Worm (Caenorhabditis elegans) whole organism, early embryonic: Measurements from ENCODE around the gene mboa-7.

Experiments used
- B0310.2 ChIP-seq: sonication (generic microtip); optimal IDR thresholded peaks from 2 replicates; lab custom pipeline; 2016; ENCODE audit warnings: mild to moderate bottlenecking, missing genetic modification characterization, missing compliant biosample characterization
- F13C5.2 ChIP-seq: sonication (generic microtip); optimal IDR thresholded peaks from 2 replicates; lab custom pipeline; 2017; ENCODE audit warnings: mild to moderate bottlenecking, missing genetic modification characterization, inconsistent platforms, missing compliant biosample characterization
- aly-1 ChIP-seq: sonication (generic microtip); optimal IDR thresholded peaks from 2 replicates; lab custom pipeline; 2016; ENCODE audit warnings: missing genetic modification characterization, missing compliant biosample characterization
- ama-1 ChIP-seq: fragments of 150-350 bp; optimal IDR thresholded peaks from 2 replicates; lab custom pipeline; 2014
- ceh-13 ChIP-seq: fragments of 200-800 bp; sonication (Bioruptor generic); optimal IDR thresholded peaks from 2 replicates; lab custom pipeline; 2018; ENCODE audit warnings: mild to moderate bottlenecking, missing genetic modification characterization, missing compliant biosample characterization
- ceh-36 ChIP-seq: sonication (generic microtip); optimal IDR thresholded peaks from 2 replicates; lab custom pipeline; 2016; ENCODE audit warnings: missing genetic modification characterization, inconsistent platforms, missing compliant biosample characterization
- ets-7 ChIP-seq: sonication (generic microtip); optimal IDR thresholded peaks from 2 replicates; lab custom pipeline; 2016; ENCODE audit warnings: missing genotype, missing genetic modification characterization, missing compliant biosample characterization
- flt-1 ChIP-seq: fragments of 200-800 bp; sonication (Bioruptor generic); IDR thresholded peaks from 2 replicates; pipeline ENCODE4 v1.3.6; 2022; ENCODE audit warnings: missing genetic modification characterization, missing compliant biosample characterization
- hmbx-1 ChIP-seq: sonication (generic microtip); optimal IDR thresholded peaks from 2 replicates; lab custom pipeline; 2016; ENCODE audit warnings: mild to moderate bottlenecking, missing genetic modification characterization, missing compliant biosample characterization
- hmg-4 ChIP-seq: fragments of 200-800 bp; sonication (Bioruptor generic); optimal IDR thresholded peaks from 2 replicates; lab custom pipeline; 2018; ENCODE audit warnings: mild to moderate bottlenecking, missing genetic modification characterization, missing compliant biosample characterization
- hnd-1 ChIP-seq: sonication (generic microtip); optimal IDR thresholded peaks from 2 replicates; lab custom pipeline; 2016; ENCODE audit warnings: missing genetic modification characterization, missing compliant biosample characterization
- pes-1 ChIP-seq: fragments of 200-800 bp; sonication (Bioruptor generic); IDR thresholded peaks from 2 replicates; pipeline ENCODE4 v1.3.6; 2022; ENCODE audit warnings: missing genetic modification reagents, missing genetic modification characterization, missing compliant biosample characterization
- scrt-1 ChIP-seq: fragments of 200-800 bp; sonication (Bioruptor generic); IDR thresholded peaks from 2 replicates; pipeline ENCODE4 v1.3.6; 2022; ENCODE audit warnings: missing genetic modification characterization, missing compliant biosample characterization
- sea-1 ChIP-seq: fragments of 200-800 bp; sonication (Bioruptor generic); conservative IDR thresholded peaks from 2 replicates; pipeline ENCODE4 v1.3.6; 2022; ENCODE audit warnings: missing genetic modification characterization, missing compliant biosample characterization
- tbx-11 ChIP-seq: fragments of 200-800 bp; sonication (Bioruptor generic); IDR thresholded peaks from 2 replicates; pipeline ENCODE4 v1.3.6; 2022; ENCODE audit warnings: missing genetic modification characterization, missing compliant biosample characterization
- tbx-37 ChIP-seq: fragments of 200-800 bp; sonication (Bioruptor generic); conservative IDR thresholded peaks from 2 replicates; pipeline ENCODE4 v1.3.6; 2022; ENCODE audit warnings: missing genetic modification reagents, missing genetic modification characterization, missing compliant biosample characterization
- tra-4 ChIP-seq: sonication (generic microtip); optimal IDR thresholded peaks from 2 replicates; lab custom pipeline; 2017; ENCODE audit warnings: missing genetic modification characterization, missing compliant biosample characterization

mboa-7 gene

DNA sequence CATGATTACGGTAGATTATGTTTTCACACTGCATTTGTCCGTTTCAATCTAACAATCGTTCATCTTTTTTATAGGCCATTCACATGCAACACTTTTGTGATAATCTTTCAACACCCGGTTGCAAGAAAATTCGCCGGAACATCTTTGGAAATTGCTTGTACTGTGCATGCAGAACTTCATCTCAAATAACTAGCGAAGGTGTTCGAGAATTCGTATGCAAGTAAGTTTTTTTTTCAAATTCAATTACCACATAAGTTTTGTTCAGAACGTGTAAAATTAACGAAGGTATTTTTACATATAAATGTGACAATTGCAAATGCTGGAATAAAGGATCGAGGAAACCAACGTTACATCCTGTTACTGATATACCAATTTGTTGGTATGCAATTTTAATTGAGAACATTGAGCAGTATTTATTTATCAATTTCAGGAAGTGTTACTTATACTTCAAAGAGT is 39.0 kb downstream of the mboa-7 start, which contains the start of gene C33D3.3:
Gene C33D3.3, plus strand, starts transcription at position 51 of the 456 bp plus-strand sequence.
- no peak for TF ChIP-seq hmg-4

DNA sequence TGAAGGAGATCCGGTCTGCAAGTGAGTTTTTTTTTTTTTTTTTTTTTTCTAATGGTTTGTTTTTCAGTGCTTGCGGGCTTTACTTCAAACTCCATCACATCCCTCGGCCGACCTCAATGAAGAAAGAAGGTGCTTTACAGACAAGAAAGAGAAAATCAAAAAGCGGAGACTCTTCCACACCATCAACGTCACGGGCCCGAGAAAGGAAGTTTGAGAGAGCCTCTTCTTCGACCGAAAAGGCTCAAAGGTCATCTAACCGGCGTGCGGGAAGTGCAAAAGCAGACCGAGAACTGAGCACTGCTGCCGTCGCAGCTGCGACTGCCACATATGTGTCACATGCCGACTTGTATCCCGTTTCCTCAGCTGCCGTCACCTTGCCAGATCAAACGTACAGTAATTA is 42.1 kb downstream of the mboa-7 start:
- TF ChIP-seq scrt-1 (GFP tag; lab: Robert Waterston, UW) (no peak), tbx-11 (GFP tag; lab: Robert Waterston, UW) (no peak), tbx-37 (GFP tag; lab: Robert Waterston, UW) (no peak), aly-1 (tag; lab: Kevin White, UChicago) (no peak), ceh-13 (GFP tag; lab: Kevin White, UChicago) (no peak), pes-1 (GFP tag; lab: Robert Waterston, UW) (no peak), flt-1 (GFP tag; lab: Robert Waterston, UW) (no peak), hnd-1 (no peak), hmg-4 (no peak), B0310.2 (tag; lab: Kevin White, UChicago) (no peak), ceh-36 (tag; lab: Kevin White, UChicago) (no peak)

DNA sequence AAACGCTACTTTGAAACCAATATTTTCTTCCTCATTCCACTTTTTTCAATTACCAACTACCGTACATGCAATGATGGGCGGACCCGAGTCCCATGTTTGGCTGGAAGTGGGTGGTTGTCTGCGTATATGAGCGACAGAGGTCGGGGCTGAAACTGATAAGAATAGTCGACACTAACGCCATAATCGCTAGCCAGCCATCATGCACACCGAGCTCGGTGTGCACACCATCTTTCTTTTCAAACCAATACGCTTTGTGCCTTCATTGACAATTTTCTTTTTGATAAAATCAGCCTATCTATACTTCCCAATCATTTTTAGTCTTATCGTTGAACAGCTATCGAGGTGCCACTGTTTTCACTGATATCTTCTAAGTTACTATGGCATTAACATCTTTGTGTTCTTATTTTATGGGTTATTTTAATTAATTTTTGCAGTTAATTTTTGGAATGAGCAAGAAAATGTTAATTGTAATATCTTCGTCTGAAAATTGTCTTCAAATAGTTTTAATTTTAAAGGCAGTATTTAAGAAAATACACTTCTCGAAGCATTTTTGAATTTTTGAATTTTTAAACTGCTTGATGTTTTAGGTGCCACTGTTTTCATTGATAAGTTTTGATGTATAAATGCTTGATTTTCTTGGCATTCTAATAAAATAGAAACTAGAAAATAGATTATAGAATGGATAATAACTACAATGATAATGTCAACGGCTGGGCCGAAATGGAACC is 43.6 kb downstream of the mboa-7 start, which contains the start of gene elt-2:
Gene elt-2, plus strand, starts transcription at position 678 of the 728 bp plus-strand sequence.
- TF ChIP-seq ceh-13 (GFP tag; lab: Kevin White, UChicago): no peak
- no peak for TF ChIP-seq hmg-4
- no peak for TF ChIP-seq hnd-1
- TF ChIP-seq aly-1 (tag; lab: Kevin White, UChicago): no peak
- no peak for TF ChIP-seq scrt-1 (GFP tag; lab: Robert Waterston, UW)
- no peak for TF ChIP-seq ets-7 (tag; lab: Kevin White, UChicago)
- no peak for TF ChIP-seq tra-4 (tag; lab: Kevin White, UChicago)
- TF ChIP-seq pes-1 (GFP tag; lab: Robert Waterston, UW): no peak
- TF ChIP-seq sea-1 (GFP tag; lab: Robert Waterston, UW): no peak
- no peak for TF ChIP-seq F13C5.2 (tag; lab: Kevin White, UChicago)
- no peak for TF ChIP-seq hmbx-1 (tag; lab: Kevin White, UChicago)
- TF ChIP-seq tbx-11 (GFP tag; lab: Robert Waterston, UW): no peak
- no peak for TF ChIP-seq B0310.2 (tag; lab: Kevin White, UChicago)
- no peak for TF ChIP-seq ceh-36 (tag; lab: Kevin White, UChicago)
- TF ChIP-seq flt-1 (GFP tag; lab: Robert Waterston, UW): no peak
- TF ChIP-seq ama-1 (lab: Kevin White, UChicago): no peak
- no peak for TF ChIP-seq tbx-37 (GFP tag; lab: Robert Waterston, UW)

DNA sequence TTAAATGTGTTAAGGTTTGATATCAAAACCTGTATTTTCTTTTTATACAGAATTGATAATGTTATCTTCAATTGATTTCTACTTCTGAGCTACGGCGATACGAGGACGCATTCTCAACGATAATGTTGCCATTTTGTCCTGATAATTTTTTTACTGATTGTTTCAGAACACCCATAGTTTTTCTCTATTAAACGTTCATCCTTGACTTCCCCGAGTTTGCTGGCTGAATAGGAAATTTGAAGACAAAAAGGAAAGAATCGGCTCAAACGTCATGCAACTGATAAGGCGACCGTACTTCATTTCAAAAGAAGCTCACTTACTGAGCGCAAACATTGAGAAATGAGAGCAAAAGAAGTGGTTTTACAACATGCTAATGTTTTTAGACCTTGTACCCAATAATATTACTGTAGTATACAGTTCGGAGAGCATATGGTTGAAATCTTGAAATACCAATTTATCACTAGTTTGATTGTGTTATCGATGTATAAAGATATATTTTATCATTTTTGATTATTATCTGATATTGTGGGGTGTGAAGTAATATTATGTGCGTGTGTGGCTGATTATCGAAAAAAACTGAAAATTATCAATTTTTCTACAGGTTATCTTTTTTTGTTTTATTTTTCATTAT is 45.1 kb downstream of the mboa-7 start:
- TF ChIP-seq B0310.2 (tag; lab: Kevin White, UChicago): no peak
- TF ChIP-seq ceh-13 (GFP tag; lab: Kevin White, UChicago): no peak
- no peak for TF ChIP-seq hmbx-1 (tag; lab: Kevin White, UChicago)
- TF ChIP-seq ama-1 (lab: Kevin White, UChicago): no peak
- no peak for TF ChIP-seq ceh-36 (tag; lab: Kevin White, UChicago)
- TF ChIP-seq tra-4 (tag; lab: Kevin White, UChicago): no peak
- TF ChIP-seq tbx-11 (GFP tag; lab: Robert Waterston, UW): no peak
- TF ChIP-seq F13C5.2 (tag; lab: Kevin White, UChicago): no peak
- TF ChIP-seq sea-1 (GFP tag; lab: Robert Waterston, UW): no peak
- TF ChIP-seq pes-1 (GFP tag; lab: Robert Waterston, UW): no peak
- no peak for TF ChIP-seq ets-7 (tag; lab: Kevin White, UChicago)
- no peak for TF ChIP-seq scrt-1 (GFP tag; lab: Robert Waterston, UW)
- no peak for TF ChIP-seq flt-1 (GFP tag; lab: Robert Waterston, UW)
- no peak for TF ChIP-seq hnd-1
- no peak for TF ChIP-seq tbx-37 (GFP tag; lab: Robert Waterston, UW)
- no peak for TF ChIP-seq hmg-4
- no peak for TF ChIP-seq aly-1 (tag; lab: Kevin White, UChicago)

DNA sequence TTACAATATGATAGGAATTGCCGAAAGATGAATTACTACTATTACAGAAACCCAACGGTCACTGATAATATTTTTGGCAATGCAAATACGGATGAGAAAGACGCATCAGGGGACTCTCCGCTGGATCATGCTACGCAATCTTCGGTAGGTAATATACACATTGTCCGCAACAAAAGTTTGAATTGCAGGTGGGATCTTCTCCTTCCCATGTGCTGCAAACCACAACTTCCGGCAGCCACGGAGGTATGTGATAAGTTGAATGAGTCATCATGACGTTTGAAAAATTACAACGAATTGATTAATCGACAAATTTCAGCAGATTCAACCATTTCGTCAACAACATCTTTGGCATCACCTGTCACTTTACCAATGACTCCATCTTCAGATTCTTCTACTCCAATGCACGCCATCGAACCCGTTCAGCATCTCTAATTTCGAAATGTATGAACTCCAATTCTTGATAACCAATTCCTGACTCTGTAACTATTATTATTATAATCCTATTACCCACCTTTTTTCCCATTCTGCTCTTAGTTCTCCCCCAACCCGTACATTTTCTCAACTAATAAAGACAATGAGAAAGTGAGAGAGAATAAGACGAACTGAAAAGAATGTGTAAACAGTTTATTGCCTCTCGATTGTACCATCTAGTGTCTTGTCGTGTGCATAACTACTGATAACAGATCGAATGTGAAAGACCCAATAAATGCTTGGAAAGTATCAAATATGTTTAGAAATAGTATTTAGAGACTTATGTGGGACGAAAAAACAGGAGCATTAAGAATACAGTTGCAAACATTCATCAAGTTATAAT is 47.0 kb downstream of the mboa-7 start:
- TF ChIP-seq hmg-4: no peak
- no peak for TF ChIP-seq pes-1 (GFP tag; lab: Robert Waterston, UW)

DNA sequence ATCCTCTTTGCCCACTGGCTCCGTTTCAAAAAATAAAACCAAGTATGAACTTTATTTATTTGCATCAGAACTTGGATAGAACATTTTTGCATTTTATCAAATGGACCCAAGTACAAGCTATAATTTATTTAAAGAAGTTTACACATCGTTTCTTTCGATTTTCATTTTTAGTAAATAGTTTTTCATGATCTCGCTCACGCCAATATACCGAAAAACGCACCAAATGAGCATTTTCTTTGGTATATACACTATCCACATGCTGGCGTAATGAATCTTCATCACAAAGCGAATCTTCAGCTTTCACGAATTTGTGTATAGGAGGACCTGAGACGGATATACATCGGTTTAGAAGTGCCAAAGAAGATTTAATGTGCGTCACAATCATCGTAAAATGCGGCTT is 47.8 kb downstream of the mboa-7 start, which contains the start of gene C39B10.7:
Gene C39B10.7, plus strand, starts transcription at position 301 of the 400 bp plus-strand sequence.
- no peak for TF ChIP-seq F13C5.2 (tag; lab: Kevin White, UChicago)
- TF ChIP-seq flt-1 (GFP tag; lab: Robert Waterston, UW): no peak
- TF ChIP-seq tbx-11 (GFP tag; lab: Robert Waterston, UW): no peak
- TF ChIP-seq hmbx-1 (tag; lab: Kevin White, UChicago): no peak
- TF ChIP-seq aly-1 (tag; lab: Kevin White, UChicago): no peak
- no peak for TF ChIP-seq ama-1 (lab: Kevin White, UChicago)
- TF ChIP-seq ceh-36 (tag; lab: Kevin White, UChicago): no peak
- no peak for TF ChIP-seq B0310.2 (tag; lab: Kevin White, UChicago)
- TF ChIP-seq hmg-4: no peak
- no peak for TF ChIP-seq pes-1 (GFP tag; lab: Robert Waterston, UW)
- TF ChIP-seq scrt-1 (GFP tag; lab: Robert Waterston, UW): no peak
- no peak for TF ChIP-seq tra-4 (tag; lab: Kevin White, UChicago)
